Comparison of ENCODE assay signal across 2 fruit fly cellular contexts in the genomic region with DNA sequence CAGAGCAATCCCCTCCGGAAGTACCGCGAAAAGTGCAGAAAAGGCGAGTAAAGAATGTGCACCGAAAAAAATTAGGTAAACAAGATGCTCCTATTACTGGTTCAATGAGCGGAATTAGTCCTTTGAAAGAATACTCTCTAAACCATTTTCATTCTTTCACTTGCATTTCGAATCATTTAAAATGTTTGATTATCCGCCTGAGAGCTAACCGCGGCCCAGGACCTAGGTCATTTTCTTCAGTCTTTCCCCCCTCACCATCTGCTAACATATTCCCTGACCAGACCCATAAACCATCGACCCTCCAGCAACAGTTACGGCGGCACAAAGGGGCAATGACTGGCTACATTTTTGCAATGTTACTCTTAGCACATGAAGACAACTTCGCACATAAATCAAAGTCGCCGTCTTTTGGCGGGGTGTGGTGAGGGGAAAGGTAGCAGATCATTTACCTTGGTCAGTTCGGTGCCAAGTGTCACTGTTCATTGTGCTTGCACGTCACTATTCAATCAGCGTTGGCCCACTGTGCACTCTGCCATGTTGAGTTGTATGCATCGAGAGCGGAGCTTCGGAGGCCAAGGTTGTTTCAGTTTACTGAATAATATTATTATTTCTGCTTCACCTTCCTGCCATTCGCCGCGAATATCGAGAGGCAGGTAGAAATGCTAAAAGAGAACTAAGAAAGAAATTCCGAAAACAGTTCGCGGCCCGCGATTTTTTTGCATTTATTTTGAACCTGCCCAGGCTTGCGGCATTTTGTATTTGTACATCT.
TF ChIP-seq lines count a peak whose summit lies in the region.

No protein-coding gene starts in this region.

TF ChIP-seq in whole organism, embryonic, 481 proteins besides CTCF, POLR2A, EP300 and RAD21 (continued from another document):
- TF ChIP-seq CG12219 (GFP tag; optimal IDR thresholded peaks at IDR 0.05; lab: Kevin White, UChicago) (no peak), CG12769 (tag; optimal IDR thresholded peaks at IDR 0.05; lab: Kevin White, UChicago) (no peak), row (GFP tag; IDR thresholded peaks at IDR 0.05; lab: Robert Waterston, UW) (peak; percentile 31; the same call in 2 of the 3 replicates), CG11093 (GFP tag; IDR thresholded peaks at IDR 0.05; lab: Robert Waterston, UW) (0 out of 3 replicates have a peak, but pooled peaks have one; percentile 13), chinmo (GFP tag; IDR thresholded peaks at IDR 0.05; lab: Robert Waterston, UW; ENCODE audit: partially characterized antibody) (0 out of 4 replicates have a peak, but pooled peaks have one; percentile 20), CG13287 (GFP tag; IDR thresholded peaks at IDR 0.05; lab: Robert Waterston, UW; ENCODE audit: partially characterized antibody) (no peak), sd (tag; optimal IDR thresholded peaks at IDR 0.05; lab: Kevin White, UChicago) (no peak), CG11696 (GFP tag; IDR thresholded peaks at IDR 0.05; lab: Robert Waterston, UW) (no peak), bcd (GFP tag; optimal IDR thresholded peaks at IDR 0.05; lab: Kevin White, UChicago) (no peak), CG4707 (GFP tag; optimal IDR thresholded peaks at IDR 0.05; lab: Kevin White, UChicago) (peak; percentile 23), CG14014 (GFP tag; IDR thresholded peaks at IDR 0.05; lab: Robert Waterston, UW) (no peak), CG8765 (GFP tag; IDR thresholded peaks at IDR 0.05; lab: Robert Waterston, UW) (no peak), hkb (optimal IDR thresholded peaks at IDR 0.05; lab: Kevin White, UChicago) (no peak), hkb (GFP tag; IDR thresholded peaks at IDR 0.05; lab: Robert Waterston, UW) (0 out of 2 replicates have a peak, but pooled peaks have one; percentile 13), tll (GFP tag; optimal IDR thresholded peaks at IDR 0.05; lab: Kevin White, UChicago) (no peak), CG31224 (GFP tag; IDR thresholded peaks at IDR 0.05; lab: Robert Waterston, UW) (no peak), CG7271 (tag; optimal IDR thresholded peaks at IDR 0.05; lab: Kevin White, UChicago) (no peak), al (GFP tag; IDR thresholded peaks at IDR 0.05; lab: Robert Waterston, UW) (no peak), vvl (GFP tag; IDR thresholded peaks at IDR 0.05; lab: Robert Waterston, UW) (0 out of 2 replicates have a peak, but pooled peaks have one; percentile 16)

TF ChIP-seq in whole organism, prepupa, 60 proteins besides CTCF, POLR2A, EP300 and RAD21 (continued from another document):
- TF ChIP-seq eg (GFP tag; IDR thresholded peaks at IDR 0.05; lab: Robert Waterston, UW): no peak
- no peak for TF ChIP-seq CG11294 (GFP tag; IDR thresholded peaks at IDR 0.05; lab: Robert Waterston, UW)
- TF ChIP-seq CG15336 (GFP tag; IDR thresholded peaks at IDR 0.05; lab: Robert Waterston, UW): no peak
- peak; percentile 8 for TF ChIP-seq Ets21C (GFP tag; optimal IDR thresholded peaks at IDR 0.05; lab: Kevin White, UChicago)
- TF ChIP-seq Sox15 (GFP tag; optimal IDR thresholded peaks at IDR 0.05; lab: Kevin White, UChicago): peak; percentile 3
- peak; percentile 86 for TF ChIP-seq svp (GFP tag; lab: Kevin White, UChicago)
- peak; percentile 36 for TF ChIP-seq fd59A (GFP tag; optimal IDR thresholded peaks at IDR 0.05; lab: Kevin White, UChicago)
- TF ChIP-seq CG6792 (GFP tag; optimal IDR thresholded peaks at IDR 0.05; lab: Kevin White, UChicago): no peak
- peak; percentile 15 for TF ChIP-seq CG6854 (GFP tag; optimal IDR thresholded peaks at IDR 0.05; lab: Kevin White, UChicago)
- TF ChIP-seq dsx (GFP tag; optimal IDR thresholded peaks at IDR 0.05; lab: Kevin White, UChicago; ENCODE audit: poor library complexity, severe bottlenecking): peak; percentile 91
- TF ChIP-seq fd85E (GFP tag; optimal IDR thresholded peaks at IDR 0.05; lab: Kevin White, UChicago): peak; percentile 27
- TF ChIP-seq Eip78C (GFP tag; lab: Kevin White, UChicago): peak; percentile 77
- TF ChIP-seq CG34406 (GFP tag; optimal IDR thresholded peaks at IDR 0.05; lab: Kevin White, UChicago): no peak
- TF ChIP-seq net (GFP tag; optimal IDR thresholded peaks at IDR 0.05; lab: Kevin White, UChicago): no peak
- TF ChIP-seq OdsH (GFP tag; optimal IDR thresholded peaks at IDR 0.05; lab: Kevin White, UChicago): peak; percentile 46
- peak; percentile 10 for TF ChIP-seq CG7368 (GFP tag; optimal IDR thresholded peaks at IDR 0.05; lab: Kevin White, UChicago)
- TF ChIP-seq CG6808 (GFP tag; optimal IDR thresholded peaks at IDR 0.05; lab: Kevin White, UChicago): peak; percentile 24
- TF ChIP-seq CG6163 (GFP tag; IDR thresholded peaks at IDR 0.05; lab: Robert Waterston, UW): no peak
- peak; percentile 36 for TF ChIP-seq CG1621 (tag; optimal IDR thresholded peaks at IDR 0.05; lab: Kevin White, UChicago)
- no peak for TF ChIP-seq CG16779 (tag; optimal IDR thresholded peaks at IDR 0.05; lab: Kevin White, UChicago)
- peak; percentile 44 for TF ChIP-seq Smox (GFP tag; optimal IDR thresholded peaks at IDR 0.05; lab: Kevin White, UChicago)
- peak; percentile 56 for TF ChIP-seq Sox102F (GFP tag; optimal IDR thresholded peaks at IDR 0.05; lab: Kevin White, UChicago)
- no peak for TF ChIP-seq fkh (GFP tag; optimal IDR thresholded peaks at IDR 0.05; lab: Kevin White, UChicago)
- no peak for TF ChIP-seq pdm3 (GFP tag; optimal IDR thresholded peaks at IDR 0.05; lab: Kevin White, UChicago)
- TF ChIP-seq CG4318 (GFP tag; optimal IDR thresholded peaks at IDR 0.05; lab: Kevin White, UChicago): no peak
- no peak for TF ChIP-seq salr (GFP tag; optimal IDR thresholded peaks at IDR 0.05; lab: Kevin White, UChicago)
- TF ChIP-seq Gug (GFP tag; IDR thresholded peaks at IDR 0.05; lab: Robert Waterston, UW): no peak
- peak; percentile 15 for TF ChIP-seq Ets96B (tag; optimal IDR thresholded peaks at IDR 0.05; lab: Kevin White, UChicago)
- peak; percentile 58 for TF ChIP-seq Met (GFP tag; optimal IDR thresholded peaks at IDR 0.05; lab: Kevin White, UChicago)
- no peak for TF ChIP-seq CG8119 (GFP tag; IDR thresholded peaks at IDR 0.05; lab: Robert Waterston, UW)
- TF ChIP-seq esn (GFP tag; optimal IDR thresholded peaks at IDR 0.05; lab: Kevin White, UChicago): peak; percentile 69
- TF ChIP-seq CG10669 (GFP tag; optimal IDR thresholded peaks at IDR 0.05; lab: Kevin White, UChicago): peak; percentile 16
- TF ChIP-seq CG11902 (GFP tag; optimal IDR thresholded peaks at IDR 0.05; lab: Kevin White, UChicago): peak; percentile 31
- peak; percentile 48 for TF ChIP-seq CG10631 (GFP tag; optimal IDR thresholded peaks at IDR 0.05; lab: Kevin White, UChicago)
- TF ChIP-seq CG8632 (GFP tag; optimal IDR thresholded peaks at IDR 0.05; lab: Kevin White, UChicago): peak; percentile 18
- peak; percentile 53 for TF ChIP-seq Hr39 (GFP tag; optimal IDR thresholded peaks at IDR 0.05; lab: Kevin White, UChicago)
- peak; percentile 53 for TF ChIP-seq topi (GFP tag; optimal IDR thresholded peaks at IDR 0.05; lab: Kevin White, UChicago)
- peak; percentile 48 for TF ChIP-seq Sox14 (GFP tag; optimal IDR thresholded peaks at IDR 0.05; lab: Kevin White, UChicago)
- TF ChIP-seq CG3919 (GFP tag; optimal IDR thresholded peaks at IDR 0.05; lab: Kevin White, UChicago): peak; percentile 49
